Fruit fly (Drosophila melanogaster) whole organism, wandering third instar larva: ENCODE data around the gene Sf3a1.

Experiments used
- GATAd ChIP-seq: sonication (Bioruptor generic); optimal IDR thresholded peaks from 2 replicates; lab custom pipeline; 2016; ENCODE audit warnings: missing biosample characterization, missing genetic modification characterization
- Hr78 ChIP-seq: fragments of >200 bp; optimal IDR thresholded peaks from 2 replicates; lab custom pipeline; 2017; ENCODE audit warnings: missing biosample characterization, missing genetic modification characterization
- Hr83 ChIP-seq: fragments of 200-300 bp; sonication (Bioruptor generic); optimal IDR thresholded peaks from 2 replicates; lab custom pipeline; 2016; ENCODE audit warnings: missing biosample characterization, mild to moderate bottlenecking, missing genetic modification characterization, moderate library complexity; ENCODE audit not compliant: poor library complexity, severe bottlenecking
- Mio ChIP-seq: sonication (Bioruptor generic); optimal IDR thresholded peaks from 2 replicates; lab custom pipeline; 2016; ENCODE audit warnings: missing biosample characterization, missing genetic modification characterization
- OdsH ChIP-seq: fragments of 200-800 bp; sonication (Bioruptor generic); optimal IDR thresholded peaks from 2 replicates; lab custom pipeline; 2016; ENCODE audit warnings: missing biosample characterization, mild to moderate bottlenecking, missing genetic modification characterization
- Rel ChIP-seq, 2 experiments: fragments of 200-800 bp; sonication (Bioruptor generic) in 1 of 2; optimal IDR thresholded peaks; 2 replicates in 1 of 2; 3 replicates in 1 of 2; lab custom pipeline; 2016 to 2019; ENCODE audit warnings: mild to moderate bottlenecking in 2 of 2, missing biosample characterization in 2 of 2, missing genetic modification characterization in 2 of 2, moderate library complexity in 1 of 2
- Vsx2 ChIP-seq: fragments of 200-300, 225-300 bp; sonication (Bioruptor generic); optimal IDR thresholded peaks from 2 replicates; lab custom pipeline; 2018; ENCODE audit warnings: missing biosample characterization, missing genetic modification characterization; ENCODE audit not compliant: partially characterized antibody
- foxo ChIP-seq, 2 experiments: fragments of 200-800 bp; sonication (Bioruptor generic); optimal IDR thresholded peaks; 2 replicates in 1 of 2; 3 replicates in 1 of 2; lab custom pipeline; 2016 to 2017; ENCODE audit warnings: missing biosample characterization in 2 of 2, missing genetic modification characterization in 2 of 2
- pan ChIP-seq: fragments of >200 bp; optimal IDR thresholded peaks from 2 replicates; lab custom pipeline; 2017
- psq ChIP-seq: fragments of 200-800 bp; sonication (Bioruptor generic); optimal IDR thresholded peaks from 3 replicates; lab custom pipeline; 2017; ENCODE audit warnings: missing biosample characterization, mild to moderate bottlenecking, missing genetic modification characterization, moderate library complexity
- sv ChIP-seq: fragments of 200-800 bp; sonication (Bioruptor generic); optimal IDR thresholded peaks from 3 replicates; lab custom pipeline; 2016; ENCODE audit warnings: missing biosample characterization, missing genetic modification characterization
- usp ChIP-seq: fragments of >200 bp; optimal IDR thresholded peaks from 2 replicates; lab custom pipeline; 2017; ENCODE audit warnings: missing biosample characterization, missing genetic modification characterization
- woc ChIP-seq: sonication (Bioruptor generic); optimal IDR thresholded peaks from 2 replicates; lab custom pipeline; 2016; ENCODE audit warnings: missing biosample characterization, mild to moderate bottlenecking, missing genetic modification characterization

dm6 chr3R:17039993-17040807 is 38.0 kb upstream of the Sf3a1 start, which contains the start of the genes CG18213 and Trm7-32:
- TF ChIP-seq Mio (no peak), Vsx2 (GFP tag; lab: Kevin White, UChicago) (no peak), Hr78 (GFP tag; lab: Kevin White, UChicago) (no peak), usp (GFP tag; lab: Kevin White, UChicago) (no peak), Hr83 (GFP tag; lab: Kevin White, UChicago) (no peak), Rel (GFP tag; optimal IDR thresholded peaks at IDR 0.05; lab: Kevin White, UChicago) (no peak), Rel (tag; optimal IDR thresholded peaks at IDR 0.05; lab: Kevin White, UChicago) (no peak), psq (GFP tag; lab: Kevin White, UChicago) (no peak), pan (lab: Kevin White, UChicago) (no peak), GATAd (GFP tag; lab: Kevin White, UChicago) (no peak), OdsH (GFP tag; lab: Kevin White, UChicago) (no peak), woc (GFP tag; lab: Kevin White, UChicago) (peak; percentile 52), sv (GFP tag; lab: Kevin White, UChicago) (no peak), foxo (GFP tag; optimal IDR thresholded peaks at IDR 0.05; lab: Kevin White, UChicago) (no peak)
